Worm (Caenorhabditis elegans) whole organism, early embryonic: ENCODE measurements around the gene F58E2.2.

Experiments used
- aly-1 ChIP-seq: sonication (generic microtip); optimal IDR thresholded peaks from 2 replicates; lab custom pipeline; 2016; ENCODE audit warnings: missing genetic modification characterization, missing compliant biosample characterization
- ama-1 ChIP-seq: fragments of 150-350 bp; optimal IDR thresholded peaks from 2 replicates; lab custom pipeline; 2014
- ceh-13 ChIP-seq: fragments of 200-800 bp; sonication (Bioruptor generic); optimal IDR thresholded peaks from 2 replicates; lab custom pipeline; 2018; ENCODE audit warnings: mild to moderate bottlenecking, missing genetic modification characterization, missing compliant biosample characterization
- ets-7 ChIP-seq: sonication (generic microtip); optimal IDR thresholded peaks from 2 replicates; lab custom pipeline; 2016; ENCODE audit warnings: missing genotype, missing genetic modification characterization, missing compliant biosample characterization
- flt-1 ChIP-seq: fragments of 200-800 bp; sonication (Bioruptor generic); IDR thresholded peaks from 2 replicates; pipeline ENCODE4 v1.3.6; 2022; ENCODE audit warnings: missing genetic modification characterization, missing compliant biosample characterization
- hmbx-1 ChIP-seq: sonication (generic microtip); optimal IDR thresholded peaks from 2 replicates; lab custom pipeline; 2016; ENCODE audit warnings: mild to moderate bottlenecking, missing genetic modification characterization, missing compliant biosample characterization
- scrt-1 ChIP-seq: fragments of 200-800 bp; sonication (Bioruptor generic); IDR thresholded peaks from 2 replicates; pipeline ENCODE4 v1.3.6; 2022; ENCODE audit warnings: missing genetic modification characterization, missing compliant biosample characterization

ce11 chrIV:3463254-3463653 lies 6.6 kb upstream of the F58E2.2 start, which contains the start of gene F58E2.4:
- TF ChIP-seq aly-1 (tag; lab: Kevin White, UChicago) (no peak), ets-7 (tag; lab: Kevin White, UChicago) (no peak), ama-1 (lab: Kevin White, UChicago) (no peak), scrt-1 (GFP tag; lab: Robert Waterston, UW) (no peak), hmbx-1 (tag; lab: Kevin White, UChicago) (no peak), flt-1 (GFP tag; lab: Robert Waterston, UW) (no peak), ceh-13 (no peak)
